Fruit fly (Drosophila melanogaster) whole organism, wandering third instar larva: ENCODE results near the gene RpL8.

Experiments
- Hr78 ChIP-seq: fragments of >200 bp; optimal IDR thresholded peaks from 2 replicates; lab custom pipeline; 2017; ENCODE audit warnings: missing biosample characterization, missing genetic modification characterization
- Hr83 ChIP-seq: fragments of 200-300 bp; sonication (Bioruptor generic); optimal IDR thresholded peaks from 2 replicates; lab custom pipeline; 2016; ENCODE audit warnings: missing biosample characterization, mild to moderate bottlenecking, missing genetic modification characterization, moderate library complexity; ENCODE audit not compliant: poor library complexity, severe bottlenecking
- dmrt93B ChIP-seq: fragments of 200-800 bp; sonication (Bioruptor generic); optimal IDR thresholded peaks from 2 replicates; lab custom pipeline; 2018; ENCODE audit warnings: missing biosample characterization, mild to moderate bottlenecking, missing genetic modification characterization
- h ChIP-seq: fragments of 200-800 bp; sonication (Bioruptor generic); optimal IDR thresholded peaks from 3 replicates; lab custom pipeline; 2016; ENCODE audit warnings: missing biosample characterization, mild to moderate bottlenecking, missing genetic modification characterization
- pan ChIP-seq: fragments of >200 bp; optimal IDR thresholded peaks from 2 replicates; lab custom pipeline; 2017
- psq ChIP-seq: fragments of 200-800 bp; sonication (Bioruptor generic); optimal IDR thresholded peaks from 3 replicates; lab custom pipeline; 2017; ENCODE audit warnings: missing biosample characterization, mild to moderate bottlenecking, missing genetic modification characterization, moderate library complexity
- usp ChIP-seq: fragments of >200 bp; optimal IDR thresholded peaks from 2 replicates; lab custom pipeline; 2017; ENCODE audit warnings: missing biosample characterization, missing genetic modification characterization

- no peak for TF ChIP-seq Hr78 (GFP tag; lab: Kevin White, UChicago)
- no peak for TF ChIP-seq Hr83 (GFP tag; lab: Kevin White, UChicago)
- no peak for TF ChIP-seq pan
- no peak for TF ChIP-seq dmrt93B
- no peak for TF ChIP-seq psq (GFP tag; lab: Kevin White, UChicago)
- TF ChIP-seq h: no peak
- TF ChIP-seq usp (GFP tag; lab: Kevin White, UChicago): no peak
Measured at dm6 chr3L:2581857-2582256, 5.4 kb upstream of the RpL8 start.
